Worm (Caenorhabditis elegans) whole organism, L1 larva: ENCODE measurements around the gene dct-7.
A peak's percentile ranks its signal among the peaks of the same experiment; 100 is the strongest.

Experiments
- F16B12.6 ChIP-seq: fragments of 150-350 bp; optimal IDR thresholded peaks from 2 replicates; lab custom pipeline; 2014; ENCODE audit warnings: missing biosample characterization, missing genetic modification characterization
- aha-1 ChIP-seq: fragments of 150-350 bp; optimal IDR thresholded peaks from 2 replicates; lab custom pipeline; 2014; ENCODE audit warnings: missing biosample characterization, missing genetic modification characterization
- blmp-1 ChIP-seq: fragments of 150-350 bp; optimal IDR thresholded peaks from 2 replicates; lab custom pipeline; 2014; ENCODE audit warnings: missing biosample characterization, missing genetic modification characterization
- ceh-8 ChIP-seq: fragments of 200-800 bp; sonication (Bioruptor generic); optimal IDR thresholded peaks from 2 replicates; lab custom pipeline; 2018; ENCODE audit warnings: mild to moderate bottlenecking, missing genetic modification characterization, moderate library complexity, missing compliant biosample characterization
- ceh-82 ChIP-seq, 3 experiments: fragments of 150-350 bp in 1 of 3; sonication (generic microtip) in 2 of 3; optimal IDR thresholded peaks; 2 replicates each; lab custom pipeline; 2014 to 2017; ENCODE audit warnings: missing biosample characterization in 3 of 3, missing genetic modification characterization in 3 of 3
- ces-1 ChIP-seq: fragments of 150-350 bp; optimal IDR thresholded peaks from 2 replicates; lab custom pipeline; 2014; ENCODE audit warnings: missing biosample characterization, missing genetic modification reagents, missing genetic modification characterization
- dpl-1 ChIP-seq, 3 experiments: fragments of 150-350 bp in 2 of 3; sonication (generic microtip) in 1 of 3; optimal IDR thresholded peaks; 2 replicates each; lab custom pipeline; 2014 to 2017; ENCODE audit warnings: missing biosample characterization in 3 of 3, missing genetic modification characterization in 3 of 3, missing genetic modification reagents in 3 of 3
- efl-1 ChIP-seq, 4 experiments: fragments of 150-350 bp; optimal IDR thresholded peaks in 3 of 4; peaks in 1 of 4; 1 replicate in 1 of 4; 2 replicates in 3 of 4; lab custom pipeline; 2014; ENCODE audit warnings: missing biosample characterization in 2 of 4, missing genetic modification characterization in 2 of 4, missing genetic modification reagents in 2 of 4
- elt-2 ChIP-seq: sonication (generic microtip); optimal IDR thresholded peaks from 2 replicates; lab custom pipeline; 2016; ENCODE audit warnings: missing genetic modification characterization, mild to moderate bottlenecking, inconsistent platforms, missing compliant biosample characterization, missing genetic modification reagents
- elt-3 ChIP-seq, 6 experiments: fragments of 150-350 bp in 1 of 6; sonication (generic microtip); optimal IDR thresholded peaks; 2 replicates each; lab custom pipeline; 2017 to 2018; ENCODE audit warnings: missing biosample characterization in 6 of 6, missing genetic modification characterization in 6 of 6, inconsistent platforms in 1 of 6
- fkh-4 ChIP-seq: sonication (generic microtip); optimal IDR thresholded peaks from 2 replicates; lab custom pipeline; 2016; ENCODE audit warnings: missing compliant biosample characterization, missing genetic modification characterization, borderline replicate concordance
- fos-1 ChIP-seq: fragments of 150-350 bp; optimal IDR thresholded peaks from 2 replicates; lab custom pipeline; 2014; ENCODE audit warnings: missing biosample characterization, missing genetic modification characterization
- hpl-2 ChIP-seq: fragments of 150-350 bp; optimal IDR thresholded peaks from 2 replicates; lab custom pipeline; 2014; ENCODE audit warnings: missing biosample characterization, missing genetic modification reagents, missing genetic modification characterization
- irx-1 ChIP-seq: sonication (generic microtip); optimal IDR thresholded peaks from 2 replicates; lab custom pipeline; 2016; ENCODE audit warnings: missing genetic modification characterization, missing compliant biosample characterization
- jun-1 ChIP-seq: fragments of 150-350 bp; optimal IDR thresholded peaks from 2 replicates; lab custom pipeline; 2014; ENCODE audit warnings: missing biosample characterization, missing genetic modification reagents, missing genetic modification characterization
- lin-15B ChIP-seq: fragments of 150-350 bp; sonication (generic microtip); optimal IDR thresholded peaks from 3 replicates; lab custom pipeline; 2014; ENCODE audit warnings: missing biosample characterization, missing genetic modification characterization
- lin-35 ChIP-seq, 2 experiments: fragments of 150-350 bp; optimal IDR thresholded peaks; 2 replicates each; lab custom pipeline; 2014; ENCODE audit warnings: missing biosample characterization in 2 of 2, missing genetic modification characterization in 2 of 2, missing genetic modification reagents in 2 of 2
- lsy-2 ChIP-seq, 2 experiments: fragments of 150-350 bp; optimal IDR thresholded peaks; 2 replicates each; lab custom pipeline; 2014; ENCODE audit warnings: missing biosample characterization in 2 of 2, missing genetic modification characterization in 2 of 2
- mep-1 ChIP-seq: fragments of 150-350 bp; optimal IDR thresholded peaks from 2 replicates; lab custom pipeline; 2014; ENCODE audit warnings: missing biosample characterization, missing genetic modification characterization
- nhr-11 ChIP-seq: fragments of 150-350 bp; optimal IDR thresholded peaks from 2 replicates; lab custom pipeline; 2014; ENCODE audit warnings: missing biosample characterization, missing genetic modification characterization
- nhr-20 ChIP-seq: sonication (generic microtip); optimal IDR thresholded peaks from 2 replicates; lab custom pipeline; 2016; ENCODE audit warnings: mild to moderate bottlenecking, missing genetic modification characterization, missing compliant biosample characterization
- nhr-47 ChIP-seq: sonication (generic microtip); optimal IDR thresholded peaks from 2 replicates; lab custom pipeline; 2016; ENCODE audit warnings: mild to moderate bottlenecking, missing genetic modification characterization, moderate library complexity, missing compliant biosample characterization
- nhr-76 ChIP-seq: sonication (generic microtip); optimal IDR thresholded peaks from 2 replicates; lab custom pipeline; 2017; ENCODE audit warnings: missing biosample characterization, missing genetic modification characterization
- nhr-77 ChIP-seq: fragments of 150-350 bp; optimal IDR thresholded peaks from 2 replicates; lab custom pipeline; 2014; ENCODE audit warnings: missing biosample characterization, missing genetic modification characterization
- nhr-84 ChIP-seq: sonication (generic microtip); optimal IDR thresholded peaks from 2 replicates; lab custom pipeline; 2017; ENCODE audit warnings: missing biosample characterization, missing genetic modification characterization
- nhr-85 ChIP-seq: sonication (generic microtip); peaks from one replicate; lab custom pipeline; 2016; ENCODE audit warnings: missing genetic modification characterization, inconsistent platforms, missing compliant biosample characterization
- pag-3 ChIP-seq: sonication (generic microtip); optimal IDR thresholded peaks from 2 replicates; lab custom pipeline; 2017; ENCODE audit warnings: missing genetic modification characterization, mild to moderate bottlenecking, missing compliant biosample characterization, antibody characterized with exemption, borderline replicate concordance; ENCODE audit not compliant: insufficient read depth
- snu-23 ChIP-seq: sonication (generic microtip); optimal IDR thresholded peaks from 2 replicates; lab custom pipeline; 2016; ENCODE audit warnings: missing genetic modification characterization, missing compliant biosample characterization
- tbx-2 ChIP-seq: sonication (generic microtip); optimal IDR thresholded peaks from 2 replicates; lab custom pipeline; 2016; ENCODE audit warnings: missing genetic modification characterization, missing compliant biosample characterization
- tlp-1 ChIP-seq: fragments of 150-350 bp; optimal IDR thresholded peaks from 2 replicates; lab custom pipeline; 2014; ENCODE audit warnings: missing biosample characterization, missing genetic modification characterization
- unc-98 ChIP-seq: fragments of 200-800 bp; sonication (Bioruptor generic); IDR thresholded peaks from 2 replicates; pipeline ENCODE4 v1.3.6; 2022; ENCODE audit warnings: missing genetic modification characterization, missing compliant biosample characterization
- zip-4 ChIP-seq: fragments of 200-800 bp; sonication (Bioruptor generic); optimal IDR thresholded peaks from 2 replicates; lab custom pipeline; 2018; ENCODE audit warnings: mild to moderate bottlenecking, missing genetic modification characterization, moderate library complexity, missing compliant biosample characterization

Gene dct-7

DNA sequence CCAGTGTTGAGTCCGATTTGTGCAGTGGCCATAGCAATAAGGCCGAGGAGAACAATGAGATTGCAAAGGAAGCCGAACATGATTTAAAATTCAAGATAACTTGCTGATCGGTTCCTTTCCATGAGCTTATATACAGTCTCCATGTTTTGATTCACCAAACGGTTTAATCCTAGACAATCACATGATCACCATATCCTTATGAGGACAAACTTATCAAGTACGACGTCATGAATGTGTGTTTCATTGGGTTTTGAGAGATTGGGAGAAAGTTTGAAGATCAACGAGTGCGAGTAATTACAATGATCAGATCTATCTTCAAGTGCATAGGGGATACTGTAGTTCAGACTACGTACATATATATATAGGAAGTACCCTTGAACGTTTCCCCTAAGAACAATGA, at the start of gene dct-7:
TSS of gene dct-7 (minus strand) at position 101 of the 400 bp plus-strand sequence.
- TF ChIP-seq fkh-4 (tag; lab: Kevin White, UChicago), result no peak
- no peak for TF ChIP-seq efl-1 (optimal IDR thresholded peaks at IDR 0.05; lab: Kevin White, UChicago)
- peak in 1 of 2 experiments; percentile 41 for TF ChIP-seq efl-1 (GFP tag; optimal IDR thresholded peaks at IDR 0.05 in 1 of 2; lab: Kevin White, UChicago)
- no peak for TF ChIP-seq nhr-47 (tag; lab: Kevin White, UChicago)
- TF ChIP-seq blmp-1 (tag; lab: Kevin White, UChicago), result peak; percentile 60

- TF ChIP-seq fos-1 (tag; lab: Kevin White, UChicago) (no peak), ceh-82 (tag; optimal IDR thresholded peaks at IDR 0.05; lab: Kevin White, UChicago) (no peak), nhr-20 (no peak), efl-1 (optimal IDR thresholded peaks at IDR 0.05; lab: Kevin White, UChicago) (no peak), efl-1 (GFP tag; optimal IDR thresholded peaks at IDR 0.05 in 1 of 2; lab: Kevin White, UChicago) (peak in 1 of 2 experiments; percentile 20), nhr-85 (tag; lab: Kevin White, UChicago) (peak; percentile 86), zip-4 (GFP tag; lab: Kevin White, UChicago) (no peak), tbx-2 (tag; lab: Kevin White, UChicago) (no peak), elt-3 (tag; optimal IDR thresholded peaks at IDR 0.05; lab: Kevin White, UChicago) (no peak)
These were observed 47.8 kb upstream of the dct-7 start for ce11 chrIV:4338217-4338616.

DNA sequence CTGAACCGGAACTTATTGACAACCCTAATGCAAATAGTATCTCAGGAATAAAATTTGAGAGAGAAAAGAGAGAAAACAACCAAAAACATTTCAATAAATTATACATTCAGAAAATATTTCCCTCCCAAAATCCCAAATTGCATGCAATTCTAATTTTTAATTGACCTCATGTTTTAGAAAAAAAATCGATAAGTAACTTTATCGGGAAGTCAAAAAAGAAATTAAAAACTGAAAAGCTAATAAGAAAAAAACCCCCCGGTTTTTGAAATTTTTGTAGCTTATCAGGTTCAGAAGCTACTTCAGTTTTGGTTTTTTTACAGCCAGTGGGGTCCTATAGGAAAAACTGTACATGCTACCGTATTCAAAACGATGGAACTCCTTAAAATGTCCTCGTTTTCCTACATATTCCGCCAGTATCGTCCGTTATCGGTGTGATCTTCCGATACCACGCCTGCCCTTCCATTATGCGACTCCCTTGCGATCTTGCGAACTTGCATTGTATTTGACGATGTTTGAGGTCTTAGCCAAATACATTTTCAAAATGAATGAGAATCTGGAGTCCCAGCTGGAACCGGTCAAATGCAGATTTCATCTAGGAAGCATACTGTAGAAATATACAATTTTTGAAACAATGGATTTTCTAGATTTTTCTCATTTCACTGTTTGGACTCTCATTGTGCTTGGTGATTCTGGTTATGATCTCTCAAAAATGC, 45.9 kb upstream of the dct-7 start, which contains the start of the genes W03B1.3 and oac-51:
TSS of gene W03B1.3 (minus strand) at position 101 of the 713 bp plus-strand sequence.
TSS of gene oac-51 (plus strand) at position 663 of the 713 bp plus-strand sequence.
- TF ChIP-seq nhr-85 (tag; lab: Kevin White, UChicago) (peak; percentile 40), F16B12.6 (no peak), lin-15B (tag; lab: Kevin White, UChicago) (no peak)
- TF ChIP-seq, all 84 proteins: peak for 1

- peak in 1 of 2 experiments; percentile 31 for TF ChIP-seq lin-35 (GFP tag; optimal IDR thresholded peaks at IDR 0.05; lab: Kevin White, UChicago)
- no peak for TF ChIP-seq unc-98 (GFP tag; lab: Robert Waterston, UW)
- TF ChIP-seq elt-3 (tag; optimal IDR thresholded peaks at IDR 0.05; lab: Kevin White, UChicago), result no peak
- no peak for TF ChIP-seq jun-1 (tag; lab: Kevin White, UChicago)
- no peak for TF ChIP-seq aha-1 (tag; lab: Kevin White, UChicago)
- peak in 1 of 3 experiments; percentile 18 for TF ChIP-seq dpl-1 (GFP tag; optimal IDR thresholded peaks at IDR 0.05; lab: Kevin White, UChicago)
These were observed 36.1 kb upstream of the dct-7 start, which contains the start of gene trpl-2 for ce11 chrIV:4326445-4326844. TSS of gene trpl-2 (plus strand) at chrIV:4326654.

DNA sequence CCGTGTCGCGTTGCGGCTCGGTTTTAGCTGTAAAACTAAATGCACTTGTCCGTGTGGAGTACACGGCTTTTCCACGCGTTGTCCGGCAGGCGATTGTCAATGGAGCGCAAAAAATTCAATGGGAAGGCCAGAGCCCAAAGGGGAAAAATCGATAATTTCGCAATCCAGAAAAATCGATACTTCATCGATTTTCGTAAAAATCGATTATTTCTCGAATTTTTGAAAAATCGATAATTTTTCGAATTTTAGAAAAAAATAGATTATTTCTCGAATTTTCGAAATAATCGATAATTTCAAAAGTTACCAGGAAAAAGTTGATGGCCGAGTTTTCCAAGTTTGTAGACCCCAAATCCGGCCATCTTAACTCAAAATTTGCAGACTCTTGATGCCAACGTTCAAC, 29.1 kb upstream of the dct-7 start:
- TF ChIP-seq ceh-8 (GFP tag; lab: Kevin White, UChicago), result no peak
- TF ChIP-seq elt-2 (tag; lab: Kevin White, UChicago), result no peak
- TF ChIP-seq nhr-84 (tag; lab: Kevin White, UChicago), result no peak
- TF ChIP-seq pag-3 (tag; lab: Kevin White, UChicago), result no peak
- no peak for TF ChIP-seq irx-1 (tag; lab: Kevin White, UChicago)
- TF ChIP-seq nhr-77, result no peak
- no peak for TF ChIP-seq tlp-1 (tag; lab: Kevin White, UChicago)
- no peak for TF ChIP-seq mep-1 (tag; lab: Kevin White, UChicago)
- no peak for TF ChIP-seq ces-1 (GFP tag; lab: Kevin White, UChicago)
- no peak for TF ChIP-seq nhr-11 (tag; lab: Kevin White, UChicago)
- no peak for TF ChIP-seq nhr-76 (tag; lab: Kevin White, UChicago)
- no peak for TF ChIP-seq elt-3 (tag; optimal IDR thresholded peaks at IDR 0.05; lab: Kevin White, UChicago)
- no peak for TF ChIP-seq hpl-2 (GFP tag; lab: Kevin White, UChicago)
- no peak for TF ChIP-seq snu-23
- no peak for TF ChIP-seq lsy-2 (tag; optimal IDR thresholded peaks at IDR 0.05; lab: Kevin White, UChicago)
- TF ChIP-seq, all 84 proteins: peak for 0
